Worm (Caenorhabditis elegans) whole organism, late embryonic: Measurements from ENCODE around the gene str-140.

Source experiments
- C38D4.7 ChIP-seq: fragments of 200-800 bp; sonication (Bioruptor generic); optimal IDR thresholded peaks from 2 replicates; lab custom pipeline; 2018; ENCODE audit warnings: mild to moderate bottlenecking, missing genetic modification characterization, moderate library complexity, missing compliant biosample characterization
- K09A11.1 ChIP-seq: sonication (generic microtip); optimal IDR thresholded peaks from 2 replicates; lab custom pipeline; 2017; ENCODE audit warnings: antibody characterized with exemption, mild to moderate bottlenecking, missing genetic modification characterization, missing compliant biosample characterization; ENCODE audit not compliant: insufficient read depth
- T23F11.4 ChIP-seq: fragments of 200-800 bp; sonication (Bioruptor generic); optimal IDR thresholded peaks from 2 replicates; lab custom pipeline; 2018; ENCODE audit warnings: mild to moderate bottlenecking, missing genetic modification characterization, missing compliant biosample characterization
- Y22D7AL.16 ChIP-seq: sonication (generic microtip); optimal IDR thresholded peaks from 2 replicates; lab custom pipeline; 2016; ENCODE audit warnings: missing genetic modification characterization, missing compliant biosample characterization
- ahr-1 ChIP-seq: sonication (generic microtip); optimal IDR thresholded peaks from 2 replicates; lab custom pipeline; 2016; ENCODE audit warnings: missing genetic modification characterization, missing compliant biosample characterization
- ceh-14 ChIP-seq: sonication (generic microtip); optimal IDR thresholded peaks from 2 replicates; lab custom pipeline; 2016; ENCODE audit warnings: missing genotype, missing genetic modification characterization, missing compliant biosample characterization
- ceh-24 ChIP-seq: sonication (generic microtip); optimal IDR thresholded peaks from 2 replicates; lab custom pipeline; 2016; ENCODE audit warnings: mild to moderate bottlenecking, missing genetic modification characterization, missing compliant biosample characterization
- ceh-31 ChIP-seq: sonication (generic microtip); optimal IDR thresholded peaks from 2 replicates; lab custom pipeline; 2016; ENCODE audit warnings: missing genetic modification characterization, missing compliant biosample characterization
- ceh-34 ChIP-seq: sonication (generic microtip); optimal IDR thresholded peaks from 2 replicates; lab custom pipeline; 2016; ENCODE audit warnings: mild to moderate bottlenecking, missing genetic modification characterization, missing compliant biosample characterization
- ceh-6 ChIP-seq: fragments of 200-800 bp; sonication (Bioruptor generic); optimal IDR thresholded peaks from 2 replicates; lab custom pipeline; 2018; ENCODE audit warnings: mild to moderate bottlenecking, missing genetic modification characterization, missing compliant biosample characterization
- che-1 ChIP-seq: sonication (generic microtip); optimal IDR thresholded peaks from 2 replicates; lab custom pipeline; 2016; ENCODE audit warnings: mild to moderate bottlenecking, missing genetic modification characterization, missing compliant biosample characterization
- dmd-4 ChIP-seq: sonication (generic microtip); optimal IDR thresholded peaks from 2 replicates; lab custom pipeline; 2016; ENCODE audit warnings: borderline replicate concordance, missing genetic modification characterization, missing compliant biosample characterization
- dve-1 ChIP-seq: sonication (generic microtip); optimal IDR thresholded peaks from 2 replicates; lab custom pipeline; 2017; ENCODE audit warnings: antibody characterized with exemption, mild to moderate bottlenecking, missing genetic modification characterization, missing compliant biosample characterization
- elt-4 ChIP-seq: sonication (generic microtip); optimal IDR thresholded peaks from 2 replicates; lab custom pipeline; 2016; ENCODE audit warnings: missing genetic modification characterization, missing compliant biosample characterization
- fkh-10 ChIP-seq: fragments of 150-350 bp; optimal IDR thresholded peaks from 2 replicates; lab custom pipeline; 2014; ENCODE audit warnings: missing biosample characterization, missing genetic modification reagents, missing genetic modification characterization
- fkh-6 ChIP-seq: sonication (generic microtip); optimal IDR thresholded peaks from 2 replicates; lab custom pipeline; 2016; ENCODE audit warnings: missing genetic modification characterization, missing compliant biosample characterization
- gmeb-2 ChIP-seq: sonication (generic microtip); optimal IDR thresholded peaks from 2 replicates; lab custom pipeline; 2016; ENCODE audit warnings: missing genetic modification characterization, inconsistent platforms, missing compliant biosample characterization
- hlh-15 ChIP-seq: sonication (generic microtip); optimal IDR thresholded peaks from 2 replicates; lab custom pipeline; 2016; ENCODE audit warnings: missing genetic modification characterization, missing compliant biosample characterization
- hlh-30 ChIP-seq: sonication (generic microtip); optimal IDR thresholded peaks from 2 replicates; lab custom pipeline; 2017; ENCODE audit warnings: antibody characterized with exemption, missing genetic modification characterization, missing compliant biosample characterization; ENCODE audit not compliant: insufficient read depth
- hlh-8 ChIP-seq: sonication (generic microtip); optimal IDR thresholded peaks from 2 replicates; lab custom pipeline; 2016; ENCODE audit warnings: missing genotype, missing genetic modification characterization, missing compliant biosample characterization
- lim-6 ChIP-seq: sonication (generic microtip); optimal IDR thresholded peaks from 2 replicates; lab custom pipeline; 2016; ENCODE audit warnings: missing genetic modification characterization, missing compliant biosample characterization
- lin-11 ChIP-seq: fragments of 200-800 bp; sonication (Bioruptor generic); optimal IDR thresholded peaks from 2 replicates; lab custom pipeline; 2018; ENCODE audit warnings: mild to moderate bottlenecking, missing genetic modification characterization, missing compliant biosample characterization
- madf-2 ChIP-seq: sonication (generic microtip); optimal IDR thresholded peaks from 2 replicates; lab custom pipeline; 2017; ENCODE audit warnings: missing genetic modification characterization, missing compliant biosample characterization
- nfya-1 ChIP-seq: sonication (generic microtip); optimal IDR thresholded peaks from 2 replicates; lab custom pipeline; 2017; ENCODE audit warnings: missing genetic modification characterization, mild to moderate bottlenecking, missing compliant biosample characterization, antibody characterized with exemption, moderate library complexity
- odd-2 ChIP-seq: sonication (generic microtip); optimal IDR thresholded peaks from 2 replicates; lab custom pipeline; 2017; ENCODE audit warnings: antibody characterized with exemption, mild to moderate bottlenecking, missing genetic modification characterization, missing compliant biosample characterization
- pat-9 ChIP-seq: fragments of 200-800 bp; sonication (Bioruptor generic); optimal IDR thresholded peaks from 2 replicates; lab custom pipeline; 2018; ENCODE audit warnings: mild to moderate bottlenecking, missing genetic modification characterization, moderate library complexity, missing compliant biosample characterization
- pax-1 ChIP-seq: fragments of 150-350 bp; optimal IDR thresholded peaks from 2 replicates; lab custom pipeline; 2014; ENCODE audit warnings: missing biosample characterization, missing genetic modification characterization
- pqm-1 ChIP-seq: sonication (generic microtip); optimal IDR thresholded peaks from 2 replicates; lab custom pipeline; 2016; ENCODE audit warnings: missing genetic modification characterization, missing compliant biosample characterization
- ref-2 ChIP-seq: sonication (generic microtip); optimal IDR thresholded peaks from 2 replicates; lab custom pipeline; 2016; ENCODE audit warnings: missing genetic modification characterization, missing compliant biosample characterization
- sox-2 ChIP-seq: fragments of 200-800 bp; sonication (Bioruptor generic); IDR thresholded peaks from 2 replicates; pipeline ENCODE4 v1.3.6; 2022; ENCODE audit warnings: missing genetic modification reagents, missing genetic modification characterization, missing compliant biosample characterization
- sox-4 ChIP-seq: sonication (generic microtip); optimal IDR thresholded peaks from 2 replicates; lab custom pipeline; 2017; ENCODE audit warnings: mild to moderate bottlenecking, missing genetic modification characterization, inconsistent platforms, missing compliant biosample characterization
- syd-9 ChIP-seq: sonication (generic microtip); optimal IDR thresholded peaks from 2 replicates; lab custom pipeline; 2016; ENCODE audit warnings: mild to moderate bottlenecking, missing genetic modification characterization, moderate library complexity, missing compliant biosample characterization
- tbx-7 ChIP-seq: sonication (generic microtip); optimal IDR thresholded peaks from 2 replicates; lab custom pipeline; 2016; ENCODE audit warnings: missing genotype, missing genetic modification characterization, missing compliant biosample characterization
- ttx-3 ChIP-seq: sonication (generic microtip); optimal IDR thresholded peaks from 2 replicates; lab custom pipeline; 2016; ENCODE audit warnings: missing genetic modification reagents, missing genetic modification characterization, missing compliant biosample characterization
- unc-55 ChIP-seq: sonication (generic microtip); optimal IDR thresholded peaks from 2 replicates; lab custom pipeline; 2017; ENCODE audit warnings: missing biosample characterization, missing genetic modification reagents, missing genetic modification characterization
- zip-5 ChIP-seq: sonication (generic microtip); optimal IDR thresholded peaks from 2 replicates; lab custom pipeline; 2016; ENCODE audit warnings: missing genetic modification characterization, missing compliant biosample characterization

Gene str-140

DNA sequence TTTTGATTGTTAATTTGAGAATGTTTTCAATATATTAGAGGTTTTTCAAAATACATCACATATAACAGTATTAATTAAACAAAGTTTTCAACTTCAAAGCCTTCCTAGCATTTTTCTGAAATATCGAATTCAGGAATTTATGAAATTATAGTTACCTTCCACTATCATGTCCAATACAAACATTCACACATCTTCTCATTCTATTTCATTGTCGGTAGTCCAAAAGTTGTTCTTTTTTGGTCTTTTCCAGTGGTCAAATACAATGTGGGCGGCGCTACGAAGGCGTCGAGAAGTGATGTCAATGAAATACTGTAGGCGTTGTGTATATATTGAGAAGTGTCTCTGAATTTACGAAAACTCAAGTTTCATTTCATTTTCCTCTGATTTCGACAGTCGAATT lies 8.0 kb upstream of the str-140 start, which contains the start of gene catp-3:
catp-3 (plus strand) TSS at position 301 of the 400 bp plus-strand sequence.
- TF ChIP-seq K09A11.1 (tag; lab: Kevin White, UChicago) (no peak), dve-1 (no peak), gmeb-2 (tag; lab: Kevin White, UChicago) (no peak), nfya-1 (tag; lab: Kevin White, UChicago) (no peak), ttx-3 (tag; lab: Kevin White, UChicago) (no peak), elt-4 (no peak), zip-5 (tag; lab: Kevin White, UChicago) (no peak), unc-55 (GFP tag; lab: Kevin White, UChicago) (no peak), tbx-7 (tag; lab: Kevin White, UChicago) (no peak), sox-4 (no peak), fkh-10 (no peak), pax-1 (tag; lab: Kevin White, UChicago) (no peak), che-1 (tag; lab: Kevin White, UChicago) (no peak), odd-2 (tag; lab: Kevin White, UChicago) (no peak), T23F11.4 (GFP tag; lab: Kevin White, UChicago) (no peak), ceh-34 (tag; lab: Kevin White, UChicago) (no peak), pqm-1 (no peak), syd-9 (no peak)

DNA sequence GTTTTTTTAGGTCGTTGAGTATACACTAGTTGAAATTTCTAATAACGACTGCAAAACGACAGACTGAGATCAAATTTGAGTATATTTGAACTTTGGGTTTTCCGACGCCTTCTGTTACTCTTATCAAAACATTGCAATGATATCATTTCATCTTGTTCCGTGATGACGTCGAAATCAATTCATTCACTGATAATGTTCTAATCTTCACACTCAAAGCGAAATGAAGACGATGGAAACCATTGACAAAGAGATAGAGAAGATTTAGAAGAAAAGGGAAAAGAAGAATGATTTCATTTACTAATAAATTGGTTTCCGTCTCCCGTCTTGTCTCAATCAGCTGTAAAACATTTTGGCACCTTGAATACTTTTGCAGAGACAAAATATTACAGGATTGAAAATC lies 5.5 kb upstream of the str-140 start:
- no peak for TF ChIP-seq lim-6 (tag; lab: Kevin White, UChicago)
- TF ChIP-seq sox-2 (GFP tag; lab: Robert Waterston, UW), result no peak
- TF ChIP-seq sox-4, result no peak

DNA sequence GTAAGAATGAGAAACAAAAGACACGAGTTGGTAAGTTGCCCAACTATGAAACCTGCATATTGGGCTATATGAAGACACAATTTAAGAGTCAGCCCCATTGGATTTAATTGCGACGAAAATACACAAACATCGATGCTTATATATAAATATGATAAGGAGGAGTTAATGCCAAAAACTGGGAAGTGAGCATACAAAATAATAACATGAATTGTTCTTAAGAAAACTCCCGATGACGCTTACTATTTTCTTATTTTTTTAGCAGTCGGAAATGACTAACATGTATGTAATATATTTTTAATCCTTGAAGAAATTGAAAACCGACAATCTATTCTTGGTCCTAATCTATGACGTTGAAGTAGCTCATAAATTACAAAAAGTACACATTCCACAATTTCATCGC lies 4.3 kb upstream of the str-140 start, which contains the start of gene str-144:
str-144 (minus strand) TSS at position 101 of the 400 bp plus-strand sequence.
- TF ChIP-seq fkh-6, result no peak
- TF ChIP-seq nfya-1 (tag; lab: Kevin White, UChicago), result no peak
- TF ChIP-seq Y22D7AL.16, result no peak
- no peak for TF ChIP-seq madf-2
- TF ChIP-seq ceh-24 (tag; lab: Kevin White, UChicago), result no peak
- TF ChIP-seq ceh-14, result no peak
- TF ChIP-seq ahr-1, result no peak
- no peak for TF ChIP-seq ceh-34 (tag; lab: Kevin White, UChicago)
- no peak for TF ChIP-seq odd-2 (tag; lab: Kevin White, UChicago)
- no peak for TF ChIP-seq pat-9 (tag; lab: Kevin White, UChicago)
- no peak for TF ChIP-seq hlh-8 (tag; lab: Kevin White, UChicago)
- TF ChIP-seq lim-6 (tag; lab: Kevin White, UChicago), result no peak

DNA sequence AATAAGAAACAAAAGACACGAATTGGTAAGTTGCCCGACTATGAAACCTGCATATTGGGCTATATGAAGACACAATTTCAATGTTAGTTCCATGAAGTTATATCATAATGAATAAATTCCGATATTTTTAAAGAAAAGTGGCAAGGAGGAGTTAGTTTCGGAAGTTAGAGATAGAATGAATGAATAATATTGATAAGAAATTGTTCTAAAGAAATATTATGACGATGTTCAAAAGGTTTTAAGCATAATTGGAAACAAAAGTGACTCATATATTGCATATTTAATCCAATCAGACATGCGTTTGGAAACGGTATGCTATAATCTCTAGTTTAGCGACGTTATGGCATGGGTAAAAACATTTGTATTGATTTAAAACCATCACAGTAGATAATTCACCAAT lies 1.9 kb upstream of the str-140 start, which contains the start of gene str-143:
str-143 (minus strand) TSS at position 101 of the 400 bp plus-strand sequence.
- TF ChIP-seq elt-4 (no peak), dmd-4 (tag; lab: Kevin White, UChicago) (no peak), ceh-6 (GFP tag; lab: Kevin White, UChicago) (no peak), lin-11 (tag; lab: Kevin White, UChicago) (no peak), che-1 (tag; lab: Kevin White, UChicago) (no peak), C38D4.7 (no peak), ceh-31 (no peak), fkh-6 (no peak), tbx-7 (tag; lab: Kevin White, UChicago) (no peak), hlh-30 (tag; lab: Kevin White, UChicago) (no peak), zip-5 (tag; lab: Kevin White, UChicago) (no peak), ceh-14 (no peak), hlh-15 (tag; lab: Kevin White, UChicago) (no peak), ceh-24 (tag; lab: Kevin White, UChicago) (no peak), syd-9 (no peak), hlh-8 (tag; lab: Kevin White, UChicago) (no peak), ref-2 (tag; lab: Kevin White, UChicago) (no peak)
- TF ChIP-seq, all 69 proteins: peak for 0
